Worm (Caenorhabditis elegans) whole organism, midembryonic: Measurements from ENCODE around the gene ethe-1.

Experiments
- T22C8.4 ChIP-seq: fragments of 200-800 bp; sonication (Bioruptor generic); IDR thresholded peaks from 2 replicates; pipeline ENCODE4 v1.3.6; 2022; ENCODE audit warnings: missing genetic modification characterization, missing compliant biosample characterization
- cog-1 ChIP-seq: sonication (generic microtip); optimal IDR thresholded peaks from 2 replicates; lab custom pipeline; 2016; ENCODE audit warnings: missing genetic modification characterization, missing compliant biosample characterization
- flt-1 ChIP-seq: fragments of 200-800 bp; sonication (Bioruptor generic); IDR thresholded peaks from 2 replicates; pipeline ENCODE4 v1.3.6; 2022; ENCODE audit warnings: missing genetic modification characterization, missing compliant biosample characterization
- klf-2 ChIP-seq: fragments of 200-800 bp; sonication (Bioruptor generic); conservative IDR thresholded peaks from 2 replicates; pipeline ENCODE4 v1.3.6; 2022; ENCODE audit warnings: missing genetic modification reagents, missing genetic modification characterization, missing compliant biosample characterization
- med-1 ChIP-seq: sonication (generic microtip); optimal IDR thresholded peaks from 2 replicates; lab custom pipeline; 2017; ENCODE audit warnings: missing genetic modification characterization, mild to moderate bottlenecking, missing compliant biosample characterization, antibody characterized with exemption, missing genetic modification reagents; ENCODE audit not compliant: insufficient read depth
- ref-1 ChIP-seq: fragments of 200-800 bp; sonication (Bioruptor generic); conservative IDR thresholded peaks from 2 replicates; pipeline ENCODE4 v1.3.6; 2022; ENCODE audit warnings: missing genetic modification reagents, missing genetic modification characterization, missing compliant biosample characterization
- tab-1 ChIP-seq: fragments of 200-800 bp; sonication (Bioruptor generic); IDR thresholded peaks from 2 replicates; pipeline ENCODE4 v1.3.6; 2022; ENCODE audit warnings: missing genetic modification characterization, missing compliant biosample characterization
- ztf-23 ChIP-seq: fragments of 200-800 bp; sonication (Bioruptor generic); IDR thresholded peaks from 2 replicates; pipeline ENCODE4 v1.3.6; 2022; ENCODE audit warnings: missing genetic modification reagents, missing genetic modification characterization, missing compliant biosample characterization
- ztf-29 ChIP-seq: fragments of 200-800 bp; sonication (Bioruptor generic); IDR thresholded peaks from 2 replicates; pipeline ENCODE4 v1.3.6; 2022; ENCODE audit warnings: missing genetic modification reagents, missing genetic modification characterization, missing compliant biosample characterization

The ethe-1 gene

DNA sequence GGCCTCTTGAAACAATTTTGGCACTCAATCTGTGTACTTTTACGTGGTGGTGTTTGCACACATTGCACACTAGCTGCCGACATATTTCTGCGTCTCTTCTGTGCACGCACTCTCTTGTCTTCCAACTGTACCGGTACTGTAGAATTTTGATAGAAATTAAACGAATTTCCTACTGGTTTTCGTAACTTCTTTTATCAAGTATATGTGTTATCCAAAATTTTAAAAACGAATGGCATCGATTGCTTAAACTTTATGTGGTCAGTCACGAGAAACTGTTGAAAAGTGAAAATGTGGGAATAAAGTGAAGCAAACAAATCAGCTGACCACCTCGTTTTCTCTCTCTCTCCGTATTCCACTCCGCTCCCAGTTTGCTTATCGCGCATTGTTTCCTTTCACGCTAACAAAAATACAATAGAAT, 4.8 kb upstream of the ethe-1 start:
- no peak for TF ChIP-seq cog-1 (tag; lab: Kevin White, UChicago)
- no peak for TF ChIP-seq med-1 (GFP tag; lab: Kevin White, UChicago)
- TF ChIP-seq klf-2 (GFP tag; lab: Robert Waterston, UW): no peak
- TF ChIP-seq flt-1 (GFP tag; lab: Robert Waterston, UW): no peak
- no peak for TF ChIP-seq ztf-23 (GFP tag; lab: Robert Waterston, UW)
- TF ChIP-seq T22C8.4 (GFP tag; lab: Robert Waterston, UW): no peak
- TF ChIP-seq ztf-29: no peak
- no peak for TF ChIP-seq ref-1
- no peak for TF ChIP-seq tab-1 (GFP tag; lab: Robert Waterston, UW)

DNA sequence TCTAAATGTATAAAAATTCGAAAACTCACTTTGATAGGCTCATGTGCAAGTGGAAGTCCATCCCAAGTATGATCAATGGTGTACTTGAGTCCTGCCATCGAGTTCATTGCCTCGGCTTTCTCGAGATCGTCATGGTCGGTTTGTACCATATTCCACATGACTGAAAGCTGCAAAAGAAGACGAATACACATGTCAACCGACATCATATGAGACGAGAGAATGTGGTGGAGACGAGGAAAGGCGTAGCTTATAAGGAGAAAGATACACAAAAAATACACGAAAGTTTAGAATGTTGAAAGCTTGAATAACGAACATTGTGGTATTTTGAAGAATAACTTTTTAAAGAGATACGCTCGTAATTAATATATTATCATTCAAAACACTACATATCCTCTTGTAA, 4.3 kb upstream of the ethe-1 start, which contains the start of gene C33A12.3:
Gene C33A12.3, minus strand, starts transcription at position 167 of the 400 bp plus-strand sequence.
- TF ChIP-seq ztf-23 (GFP tag; lab: Robert Waterston, UW) (no peak), cog-1 (tag; lab: Kevin White, UChicago) (no peak), tab-1 (GFP tag; lab: Robert Waterston, UW) (no peak), med-1 (GFP tag; lab: Kevin White, UChicago) (no peak), T22C8.4 (GFP tag; lab: Robert Waterston, UW) (no peak), flt-1 (GFP tag; lab: Robert Waterston, UW) (no peak), ztf-29 (no peak), ref-1 (no peak), klf-2 (GFP tag; lab: Robert Waterston, UW) (no peak)

DNA sequence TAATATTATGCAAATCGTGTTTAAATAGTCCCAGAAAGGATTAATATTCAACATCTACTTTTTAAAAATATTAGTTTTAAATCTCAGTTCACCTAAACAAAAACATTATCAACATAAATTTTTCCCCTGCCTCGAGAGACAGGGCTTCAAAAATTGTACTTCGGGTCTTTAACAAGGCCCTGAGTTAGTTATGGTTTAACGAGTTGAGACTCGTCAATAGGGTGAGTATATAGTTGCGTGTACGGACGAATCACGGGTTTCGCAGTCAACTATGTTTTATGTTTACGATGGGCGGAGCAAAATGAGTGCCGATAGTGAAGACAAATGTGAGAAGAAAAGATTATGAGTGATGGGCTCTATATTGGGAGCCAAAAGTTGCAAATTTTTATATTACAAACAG, 3.1 kb upstream of the ethe-1 start:
- TF ChIP-seq tab-1 (GFP tag; lab: Robert Waterston, UW) (no peak), T22C8.4 (GFP tag; lab: Robert Waterston, UW) (no peak), med-1 (GFP tag; lab: Kevin White, UChicago) (no peak), flt-1 (GFP tag; lab: Robert Waterston, UW) (no peak), ztf-29 (no peak)

DNA sequence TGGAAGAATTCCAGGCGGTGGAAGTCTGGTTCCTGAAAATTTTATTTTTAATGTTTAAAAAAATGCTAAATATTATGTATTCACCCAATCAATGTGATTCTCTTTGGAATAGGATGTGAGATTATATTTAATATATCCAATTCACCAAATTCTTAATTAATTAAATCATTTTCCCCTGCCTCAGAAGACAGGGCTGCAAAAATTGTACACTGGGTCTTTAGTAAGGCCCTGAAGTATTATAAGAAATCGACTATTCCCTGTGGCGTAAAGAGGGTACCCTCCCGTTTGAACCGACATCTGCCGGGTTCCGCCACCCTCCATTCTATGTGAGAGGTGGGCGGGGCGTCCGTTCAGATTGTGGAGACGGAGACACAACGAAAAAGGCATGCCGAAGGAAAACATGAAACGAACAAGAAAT, 2.7 kb upstream of the ethe-1 start:
- TF ChIP-seq med-1 (GFP tag; lab: Kevin White, UChicago): no peak
- TF ChIP-seq klf-2 (GFP tag; lab: Robert Waterston, UW): no peak
- no peak for TF ChIP-seq ref-1
- no peak for TF ChIP-seq cog-1 (tag; lab: Kevin White, UChicago)
- no peak for TF ChIP-seq ztf-29
- TF ChIP-seq flt-1 (GFP tag; lab: Robert Waterston, UW): no peak
- no peak for TF ChIP-seq ztf-23 (GFP tag; lab: Robert Waterston, UW)
- TF ChIP-seq tab-1 (GFP tag; lab: Robert Waterston, UW): no peak
- TF ChIP-seq T22C8.4 (GFP tag; lab: Robert Waterston, UW): no peak

DNA sequence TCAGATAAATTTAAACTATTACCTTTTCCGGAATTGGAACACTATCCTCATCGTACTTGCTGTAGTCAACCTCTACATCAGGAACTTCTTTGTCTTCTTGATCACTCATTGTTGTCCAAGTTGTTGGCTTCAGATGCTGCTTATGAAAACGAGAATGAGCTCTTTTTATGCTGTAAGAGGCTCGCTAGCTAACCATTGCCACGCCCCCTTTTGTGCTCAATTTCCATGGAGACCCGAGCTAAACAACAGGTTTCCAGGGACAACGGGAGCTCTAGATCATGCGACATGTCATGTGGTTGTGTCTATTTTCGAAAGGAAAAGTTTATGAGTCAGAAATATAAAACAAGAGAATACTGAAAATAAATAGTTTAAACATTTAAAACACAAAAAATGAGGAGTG, 1.9 kb upstream of the ethe-1 start, which contains the start of gene C33A12.4:
Gene C33A12.4, minus strand, starts transcription at position 131 of the 400 bp plus-strand sequence.
- TF ChIP-seq ztf-29: no peak
- TF ChIP-seq tab-1 (GFP tag; lab: Robert Waterston, UW): no peak
- no peak for TF ChIP-seq ztf-23 (GFP tag; lab: Robert Waterston, UW)
- TF ChIP-seq ref-1: no peak
- TF ChIP-seq T22C8.4 (GFP tag; lab: Robert Waterston, UW): no peak
- no peak for TF ChIP-seq cog-1 (tag; lab: Kevin White, UChicago)
- TF ChIP-seq klf-2 (GFP tag; lab: Robert Waterston, UW): no peak
- TF ChIP-seq flt-1 (GFP tag; lab: Robert Waterston, UW): no peak

DNA sequence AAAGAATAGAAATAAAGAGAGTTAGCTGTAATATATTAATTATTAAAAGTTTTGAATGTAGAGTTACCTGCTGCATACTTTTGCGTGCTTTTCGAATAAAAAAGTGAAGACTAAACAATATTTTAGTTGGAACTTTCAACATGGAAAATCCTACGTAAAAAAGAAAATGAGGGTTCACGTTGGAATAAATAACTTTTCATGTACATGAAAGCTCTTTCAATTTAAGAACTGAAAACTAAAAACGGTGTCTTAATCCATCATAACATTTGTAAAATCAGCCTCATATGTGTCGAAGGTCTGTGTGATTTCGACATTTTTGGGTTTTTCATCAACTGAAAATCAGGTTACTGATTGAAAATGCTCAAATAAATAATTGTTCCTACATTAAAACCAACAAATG, 2.3 kb downstream of the ethe-1 start, which contains the start of gene ttr-9:
Gene ttr-9, minus strand, starts transcription at position 101 of the 400 bp plus-strand sequence.
- TF ChIP-seq klf-2 (GFP tag; lab: Robert Waterston, UW) (no peak), med-1 (GFP tag; lab: Kevin White, UChicago) (no peak), ref-1 (no peak), ztf-29 (no peak), flt-1 (GFP tag; lab: Robert Waterston, UW) (no peak), T22C8.4 (GFP tag; lab: Robert Waterston, UW) (no peak), ztf-23 (GFP tag; lab: Robert Waterston, UW) (no peak), tab-1 (GFP tag; lab: Robert Waterston, UW) (no peak), cog-1 (tag; lab: Kevin White, UChicago) (no peak)

DNA sequence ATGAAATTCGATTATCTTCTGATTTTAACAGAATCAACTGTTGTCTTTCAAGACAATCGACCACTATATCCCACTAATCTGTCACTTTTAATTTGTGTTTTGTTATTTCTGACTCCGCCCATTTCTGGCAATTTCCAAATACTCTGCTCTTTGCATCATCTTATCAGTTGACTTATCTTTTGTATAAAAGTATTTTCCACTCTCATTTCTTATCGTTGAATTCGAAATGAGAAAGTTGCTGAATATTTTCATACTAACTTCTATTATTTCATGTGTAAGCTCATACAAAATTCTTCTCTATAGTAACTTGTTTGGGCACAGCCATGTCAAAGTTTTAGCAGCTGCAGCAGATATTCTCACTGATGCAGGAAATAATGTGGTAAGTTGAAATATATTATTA, 8.5 kb downstream of the ethe-1 start, which contains the start of gene ugt-21:
Gene ugt-21, plus strand, starts transcription at position 212 of the 400 bp plus-strand sequence.
- TF ChIP-seq T22C8.4 (GFP tag; lab: Robert Waterston, UW): no peak
- TF ChIP-seq med-1 (GFP tag; lab: Kevin White, UChicago): no peak
- no peak for TF ChIP-seq ztf-29
- TF ChIP-seq ref-1: no peak
- TF ChIP-seq ztf-23 (GFP tag; lab: Robert Waterston, UW): no peak
- no peak for TF ChIP-seq flt-1 (GFP tag; lab: Robert Waterston, UW)
- no peak for TF ChIP-seq tab-1 (GFP tag; lab: Robert Waterston, UW)
- no peak for TF ChIP-seq klf-2 (GFP tag; lab: Robert Waterston, UW)
- no peak for TF ChIP-seq cog-1 (tag; lab: Kevin White, UChicago)

DNA sequence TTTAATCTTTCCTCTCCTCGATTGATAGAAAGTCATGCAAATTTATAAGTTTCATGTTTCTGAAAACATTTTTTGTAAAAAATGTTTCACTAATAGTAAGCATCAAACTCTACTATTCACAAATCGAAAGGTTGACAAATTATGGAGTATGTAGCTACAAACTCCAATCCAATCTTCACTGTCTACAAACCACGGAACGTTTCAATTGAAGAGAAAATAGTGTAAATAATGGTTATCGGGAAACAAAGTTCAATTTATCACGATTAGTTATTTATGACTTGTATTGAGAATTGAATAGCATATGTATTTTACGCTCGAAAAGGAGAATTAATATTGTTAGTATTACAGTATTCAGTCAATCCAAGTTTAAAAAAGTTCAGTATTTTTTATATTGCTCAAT, 8.9 kb downstream of the ethe-1 start:
- TF ChIP-seq ztf-29: no peak
- TF ChIP-seq klf-2 (GFP tag; lab: Robert Waterston, UW): no peak
- no peak for TF ChIP-seq med-1 (GFP tag; lab: Kevin White, UChicago)
- no peak for TF ChIP-seq flt-1 (GFP tag; lab: Robert Waterston, UW)

DNA sequence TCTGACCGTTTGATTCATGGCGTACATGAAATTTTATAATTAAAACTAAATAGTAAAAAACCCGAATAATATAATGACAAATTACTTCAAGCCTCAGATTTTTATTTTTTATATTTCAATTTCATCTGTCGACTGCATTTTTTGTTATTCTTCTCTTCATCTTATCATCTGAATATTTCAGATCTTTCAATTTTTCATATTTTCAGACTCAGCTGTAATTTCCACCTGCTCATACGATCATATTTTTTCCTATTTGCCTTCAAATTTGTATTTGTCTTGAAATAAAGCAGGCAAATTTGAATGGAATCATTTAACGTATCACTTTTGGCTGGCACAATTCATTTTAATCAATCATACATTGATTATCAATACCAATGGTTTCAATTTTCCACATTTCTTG, 10.5 kb downstream of the ethe-1 start, which contains the start of gene sru-4:
Gene sru-4, plus strand, starts transcription at position 301 of the 400 bp plus-strand sequence.
- TF ChIP-seq ref-1 (no peak), flt-1 (GFP tag; lab: Robert Waterston, UW) (no peak), cog-1 (tag; lab: Kevin White, UChicago) (no peak), klf-2 (GFP tag; lab: Robert Waterston, UW) (no peak), tab-1 (GFP tag; lab: Robert Waterston, UW) (no peak), T22C8.4 (GFP tag; lab: Robert Waterston, UW) (no peak), ztf-23 (GFP tag; lab: Robert Waterston, UW) (no peak), ztf-29 (no peak), med-1 (GFP tag; lab: Kevin White, UChicago) (no peak)
